Fruit fly (Drosophila melanogaster): ENCODE data around the gene CG13998.

The CG13998 gene

DNA sequence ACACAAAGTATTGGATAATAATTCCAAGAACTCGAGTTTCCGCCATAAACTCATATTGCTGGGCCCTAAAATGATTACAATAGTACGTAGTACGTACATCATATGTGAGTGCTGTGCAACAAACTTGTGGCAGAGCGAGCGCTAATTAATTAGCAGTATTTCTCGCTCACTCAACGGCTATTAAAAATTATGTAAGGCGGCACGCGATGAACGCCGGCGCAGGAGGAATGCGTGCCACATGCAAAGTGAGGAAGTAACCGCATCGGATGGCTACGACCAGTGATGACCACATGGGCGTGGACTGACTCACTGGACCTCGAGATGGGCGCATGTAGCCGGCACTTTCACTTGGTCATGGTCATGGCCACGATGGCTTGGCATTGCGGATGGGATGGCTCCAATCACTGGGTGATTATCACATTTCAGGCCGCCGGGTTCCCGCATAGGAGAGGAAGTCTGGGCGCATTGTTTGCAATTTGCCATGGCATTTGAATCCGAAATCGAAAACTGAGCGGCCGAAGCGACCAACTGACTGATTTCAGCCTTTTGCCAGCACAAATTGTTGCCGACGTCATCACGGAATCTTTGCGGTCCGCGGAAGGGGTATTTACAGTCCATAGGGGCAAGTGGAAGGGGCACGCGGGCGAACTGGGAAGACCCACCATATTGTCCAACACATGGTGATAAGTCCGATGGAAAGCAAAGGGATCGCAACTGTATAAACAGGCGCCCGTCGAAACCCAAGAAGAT lies 4.7 kb upstream of the CG13998 start:
- TF ChIP-seq brk (GFP tag; optimal IDR thresholded peaks at IDR 0.05) (no peak), woc (GFP tag; optimal IDR thresholded peaks at IDR 0.05) (no peak), CG32264 (GFP tag; optimal IDR thresholded peaks at IDR 0.05) (no peak), tai (GFP tag; optimal IDR thresholded peaks at IDR 0.05) (no peak), Hnf4 (GFP tag; optimal IDR thresholded peaks at IDR 0.05) (no peak), Vsx2 (GFP tag; optimal IDR thresholded peaks at IDR 0.05; ENCODE audit: partially characterized antibody) (no peak), Myc (optimal IDR thresholded peaks at IDR 0.05) (no peak), dsf (GFP tag; optimal IDR thresholded peaks at IDR 0.05; ENCODE audit: borderline replicate concordance) (no peak), HLH106 (tag; optimal IDR thresholded peaks at IDR 0.05) (no peak), GATAd (GFP tag; optimal IDR thresholded peaks at IDR 0.05) (no peak), Dfd (GFP tag; optimal IDR thresholded peaks at IDR 0.05) (no peak), CG9705 (GFP tag; optimal IDR thresholded peaks at IDR 0.05) (no peak), foxo (GFP tag; optimal IDR thresholded peaks at IDR 0.05) (no peak), jim (GFP tag; optimal IDR thresholded peaks at IDR 0.05) (no peak), fru (GFP tag; optimal IDR thresholded peaks at IDR 0.05) (no peak), pan (optimal IDR thresholded peaks at IDR 0.05) (no peak)

DNA sequence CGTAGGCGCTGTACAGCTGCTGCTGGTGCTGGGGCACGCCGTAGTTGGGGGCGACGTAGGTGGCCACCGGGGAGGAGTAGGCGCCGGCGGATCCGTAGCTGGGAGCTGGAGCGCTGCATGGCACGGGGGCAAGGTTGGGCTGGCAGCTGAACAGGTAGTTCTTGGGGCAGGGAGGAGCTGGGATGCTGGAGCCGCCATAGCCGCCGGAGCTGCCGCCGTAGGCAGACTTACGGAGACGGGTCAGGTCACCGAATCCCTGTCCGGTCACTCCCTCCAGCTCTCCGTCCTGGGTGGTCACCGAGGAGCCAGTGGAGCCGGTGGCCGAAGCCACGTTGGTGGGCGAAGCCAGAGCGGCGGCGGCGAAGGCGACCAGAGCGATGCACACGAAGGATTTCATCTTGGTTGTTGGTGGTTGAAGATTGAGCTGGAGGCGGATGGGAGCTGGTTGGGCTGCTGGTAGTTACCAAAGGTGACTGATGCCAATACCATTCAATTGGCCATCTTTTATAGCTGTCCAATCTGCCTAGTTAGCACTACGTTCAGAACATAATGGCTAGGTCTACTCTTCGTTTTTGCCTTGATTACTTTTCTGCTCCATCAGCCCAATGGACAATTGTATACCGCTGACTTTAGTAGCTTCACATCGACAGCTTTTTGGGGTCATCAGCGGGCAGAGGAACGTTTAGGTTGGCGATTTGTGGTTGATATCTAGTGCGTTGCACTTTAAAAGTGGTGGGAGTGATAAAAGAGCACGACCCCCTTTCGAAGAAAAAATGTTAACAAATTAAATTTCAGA lies 3.4 kb upstream of the CG13998 start, which contains the start of gene Vm26Aa:
Gene Vm26Aa (minus strand): TSS at position 478 of the 796 bp plus-strand sequence.
- TF ChIP-seq Hnf4 (GFP tag; optimal IDR thresholded peaks at IDR 0.05): no peak
- TF ChIP-seq fru (GFP tag; optimal IDR thresholded peaks at IDR 0.05): no peak
- TF ChIP-seq CrebA (GFP tag; optimal IDR thresholded peaks at IDR 0.05; ENCODE audit: borderline replicate concordance): no peak
- TF ChIP-seq GATAd (GFP tag; optimal IDR thresholded peaks at IDR 0.05): no peak
- no peak for TF ChIP-seq usp (GFP tag; optimal IDR thresholded peaks at IDR 0.05)
- TF ChIP-seq sage (GFP tag; optimal IDR thresholded peaks at IDR 0.05): no peak

DNA sequence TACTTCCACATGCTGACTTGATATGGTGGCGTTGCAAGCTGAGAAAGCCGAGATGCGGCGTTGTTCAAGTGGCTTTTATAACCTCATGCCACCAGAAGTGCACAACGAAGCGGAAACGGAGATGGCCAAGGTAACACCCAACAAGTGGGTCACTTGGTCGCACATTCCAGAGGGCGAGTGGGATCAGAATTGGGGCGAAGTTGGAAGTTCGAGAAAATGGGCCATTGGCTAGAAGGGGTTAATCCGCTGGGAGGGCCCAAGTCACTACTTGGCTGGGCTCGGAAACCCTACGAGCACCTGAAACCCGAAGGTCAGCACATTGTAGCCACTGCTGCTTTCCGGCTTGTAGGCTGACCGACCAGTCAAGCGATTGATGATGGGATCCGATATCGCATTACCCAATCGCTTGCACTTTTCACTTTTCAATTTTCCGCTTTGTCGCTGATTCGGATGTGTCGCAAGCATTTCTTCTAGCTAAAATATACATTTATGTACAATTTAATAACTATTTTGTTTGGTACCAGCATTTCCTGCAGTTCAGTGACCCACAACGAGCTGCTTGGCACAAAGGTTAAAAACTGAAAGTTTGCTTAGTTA lies 2.1 kb upstream of the CG13998 start, which contains the start of gene Vm26Ac:
Gene Vm26Ac (minus strand): TSS at position 51 of the 597 bp plus-strand sequence.
- TF ChIP-seq br (GFP tag; optimal IDR thresholded peaks at IDR 0.05) (no peak), Vsx2 (GFP tag; optimal IDR thresholded peaks at IDR 0.05; ENCODE audit: partially characterized antibody) (no peak), lola (GFP tag; optimal IDR thresholded peaks at IDR 0.05) (no peak), Hnf4 (GFP tag; optimal IDR thresholded peaks at IDR 0.05) (no peak), tai (GFP tag; optimal IDR thresholded peaks at IDR 0.05) (no peak), Hr83 (GFP tag; optimal IDR thresholded peaks at IDR 0.05; ENCODE audit: poor library complexity, severe bottlenecking) (no peak), pan (optimal IDR thresholded peaks at IDR 0.05) (no peak), CG9705 (GFP tag; optimal IDR thresholded peaks at IDR 0.05) (no peak), rgr (GFP tag; optimal IDR thresholded peaks at IDR 0.05) (no peak), Sp1 (GFP tag; optimal IDR thresholded peaks at IDR 0.05) (no peak), usp (GFP tag; optimal IDR thresholded peaks at IDR 0.05) (no peak)

DNA sequence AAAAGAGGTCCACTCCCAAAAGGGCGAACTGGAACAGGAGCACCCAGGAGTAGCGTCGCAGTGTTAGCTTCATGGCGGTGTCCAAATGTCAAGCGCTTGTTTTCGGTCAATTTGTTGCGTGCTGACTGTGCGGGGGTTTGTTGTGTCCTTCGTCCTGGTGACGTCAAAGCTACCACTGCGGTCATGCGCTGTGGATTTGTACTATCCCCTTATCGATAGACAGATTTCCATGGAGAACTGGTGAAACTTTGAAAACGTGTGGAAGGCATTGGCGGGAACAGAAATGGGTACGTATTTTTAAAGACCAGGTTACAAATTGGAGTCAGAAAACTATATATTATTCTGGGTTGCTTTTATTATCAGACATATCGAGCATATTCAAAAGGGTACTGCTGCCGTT lies 466 bp downstream of the CG13998 start, which contains the start of gene CG13999:
Gene CG13999 (minus strand): TSS at position 314 of the 400 bp plus-strand sequence.
- TF ChIP-seq brk (GFP tag; optimal IDR thresholded peaks at IDR 0.05) (no peak), Myc (optimal IDR thresholded peaks at IDR 0.05) (no peak), Abd-B (GFP tag; optimal IDR thresholded peaks at IDR 0.05) (no peak), Dif (GFP tag; optimal IDR thresholded peaks at IDR 0.05; ENCODE audit: partially characterized antibody) (no peak), sage (GFP tag; optimal IDR thresholded peaks at IDR 0.05) (no peak), jim (GFP tag; optimal IDR thresholded peaks at IDR 0.05) (no peak), Hr83 (GFP tag; optimal IDR thresholded peaks at IDR 0.05; ENCODE audit: poor library complexity, severe bottlenecking) (no peak), pan (optimal IDR thresholded peaks at IDR 0.05) (no peak), Sp1 (GFP tag; optimal IDR thresholded peaks at IDR 0.05) (no peak), br (GFP tag; optimal IDR thresholded peaks at IDR 0.05) (no peak), Mio (GFP tag; optimal IDR thresholded peaks at IDR 0.05) (no peak), CG9705 (GFP tag; optimal IDR thresholded peaks at IDR 0.05) (no peak), sv (GFP tag; optimal IDR thresholded peaks at IDR 0.05) (no peak), Jra (GFP tag; optimal IDR thresholded peaks at IDR 0.05) (no peak), dsf (GFP tag; optimal IDR thresholded peaks at IDR 0.05; ENCODE audit: borderline replicate concordance) (no peak), foxo (GFP tag; optimal IDR thresholded peaks at IDR 0.05) (no peak), psq (GFP tag; optimal IDR thresholded peaks at IDR 0.05) (no peak), tai (GFP tag; optimal IDR thresholded peaks at IDR 0.05) (no peak), CG32264 (GFP tag; optimal IDR thresholded peaks at IDR 0.05) (no peak)
